Fruit fly (Drosophila melanogaster) whole organism, embryonic: ENCODE measurements around the gene cactin.

Source experiments
- Asciz ChIP-seq: fragments of 200-800 bp; sonication (Bioruptor generic); optimal IDR thresholded peaks from 2 replicates; lab custom pipeline; 2017; ENCODE audit warnings: missing biosample characterization, mild to moderate bottlenecking, missing genetic modification characterization, missing genetic modification reagents
- Bteb2 ChIP-seq: fragments of 200-800 bp; sonication (Bioruptor generic); optimal IDR thresholded peaks from 2 replicates; lab custom pipeline; 2016; ENCODE audit warnings: missing biosample characterization, missing genetic modification characterization
- CG1024 ChIP-seq: fragments of 200-800 bp; sonication (Bioruptor generic); IDR thresholded peaks from 2 replicates; pipeline ENCODE4 v1.3.6; 2022; ENCODE audit warnings: missing biosample characterization, missing genetic modification characterization
- CG11247 ChIP-seq: fragments of 200-800 bp; sonication (Bioruptor generic); IDR thresholded peaks from 2 replicates; pipeline ENCODE4 v1.3.6; 2022; ENCODE audit warnings: missing biosample characterization, missing genetic modification characterization
- CG11504 ChIP-seq: fragments of 200-800 bp; sonication (Bioruptor generic); optimal IDR thresholded peaks from 3 replicates; lab custom pipeline; 2019; ENCODE audit warnings: missing biosample characterization, mild to moderate bottlenecking, missing genetic modification characterization, moderate library complexity
- CG11695 ChIP-seq: fragments of 200-800 bp; sonication (Bioruptor generic); IDR thresholded peaks from 3 replicates; pipeline ENCODE4 v1.3.6; 2022; ENCODE audit warnings: missing biosample characterization, missing genetic modification characterization
- CG11723 ChIP-seq: fragments of 200-800 bp; sonication (Bioruptor generic); optimal IDR thresholded peaks from 2 replicates; lab custom pipeline; 2017; ENCODE audit warnings: missing biosample characterization, mild to moderate bottlenecking, missing genetic modification characterization
- CG13296 ChIP-seq: fragments of 200-800 bp; sonication (Bioruptor generic); optimal IDR thresholded peaks from 3 replicates; lab custom pipeline; 2018; ENCODE audit warnings: missing biosample characterization, mild to moderate bottlenecking, missing genetic modification characterization
- CG13775 ChIP-seq: fragments of 200-800 bp; sonication (Bioruptor generic); optimal IDR thresholded peaks from 3 replicates; lab custom pipeline; 2017; ENCODE audit warnings: missing biosample characterization, mild to moderate bottlenecking, missing genetic modification characterization
- CG15479 ChIP-seq: fragments of 200-800 bp; sonication (Bioruptor generic); optimal IDR thresholded peaks from 3 replicates; lab custom pipeline; 2019; ENCODE audit warnings: missing biosample characterization, mild to moderate bottlenecking, missing genetic modification characterization, moderate library complexity
- CG16813 ChIP-seq: fragments of 200-800 bp; sonication (Bioruptor generic); IDR thresholded peaks from 3 replicates; pipeline ENCODE4 v1.3.6; 2022; ENCODE audit warnings: missing biosample characterization, missing genetic modification characterization; ENCODE audit not compliant: partially characterized antibody
- CG2120 ChIP-seq: fragments of 200-800 bp; sonication (Bioruptor generic); optimal IDR thresholded peaks from 3 replicates; lab custom pipeline; 2016; ENCODE audit warnings: missing biosample characterization, missing genetic modification characterization
- CG2202 ChIP-seq: fragments of 200-800 bp; sonication (Bioruptor generic); optimal IDR thresholded peaks from 2 replicates; lab custom pipeline; 2018; ENCODE audit warnings: missing biosample characterization, mild to moderate bottlenecking, missing genetic modification characterization
- CG30020 ChIP-seq: fragments of 200-800 bp; optimal IDR thresholded peaks from 2 replicates; lab custom pipeline; 2019; ENCODE audit warnings: missing biosample characterization, mild to moderate bottlenecking, missing genetic modification characterization, moderate library complexity
- CG32772 ChIP-seq: fragments of 200-800 bp; sonication (Bioruptor generic); IDR thresholded peaks from 2 replicates; pipeline ENCODE4 v1.3.6; 2022; ENCODE audit warnings: missing biosample characterization, missing genetic modification characterization
- CG4707 ChIP-seq: fragments of 200-800 bp; sonication (Bioruptor generic); optimal IDR thresholded peaks from 2 replicates; lab custom pipeline; 2018; ENCODE audit warnings: missing biosample characterization, mild to moderate bottlenecking, missing genetic modification characterization, moderate library complexity
- CG6272 ChIP-seq: fragments of 200-800 bp; sonication (Bioruptor generic); IDR thresholded peaks from 2 replicates; pipeline ENCODE4 v1.3.6; 2022; ENCODE audit warnings: missing biosample characterization, missing genetic modification characterization
- CkIIα-i1 ChIP-seq: fragments of 200-800 bp; sonication (Bioruptor generic); IDR thresholded peaks from 2 replicates; pipeline ENCODE4 v1.3.6; 2022; ENCODE audit warnings: missing biosample characterization, missing genetic modification characterization
- Ets65A ChIP-seq: fragments of 200-800 bp; sonication (Bioruptor generic); peaks from one replicate; lab custom pipeline; 2016; ENCODE audit warnings: missing biosample characterization, missing genetic modification characterization
- Gug ChIP-seq: fragments of 200-800 bp; sonication (Bioruptor generic); IDR thresholded peaks from 4 replicates; pipeline ENCODE4 v1.3.6; 2022; ENCODE audit warnings: missing biosample characterization, missing genetic modification characterization
- HHEX ChIP-seq: fragments of 200-800 bp; sonication (Bioruptor generic); optimal IDR thresholded peaks from 3 replicates; lab custom pipeline; 2017; ENCODE audit warnings: missing biosample characterization, mild to moderate bottlenecking, missing genetic modification characterization, missing genetic modification reagents
- HLH3B ChIP-seq: fragments of 200-800 bp; sonication (Bioruptor generic); IDR thresholded peaks from 2 replicates; pipeline ENCODE4 v1.3.6; 2022; ENCODE audit warnings: missing biosample characterization, missing genetic modification characterization
- HmgZ ChIP-seq: fragments of 200-800 bp; sonication (Bioruptor generic); optimal IDR thresholded peaks from 2 replicates; lab custom pipeline; 2018; ENCODE audit warnings: missing biosample characterization, mild to moderate bottlenecking, missing genetic modification characterization
- Hr39 ChIP-seq: fragments of >200 bp; optimal IDR thresholded peaks from 2 replicates; lab custom pipeline; 2017
- Hr78 ChIP-seq, 2 experiments: fragments of 200-800 bp in 1 of 2; fragments of >200 bp in 1 of 2; sonication (Bioruptor generic) in 1 of 2; optimal IDR thresholded peaks; 2 replicates each; lab custom pipeline; 2017 to 2019; ENCODE audit warnings: missing biosample characterization in 2 of 2, missing genetic modification characterization in 2 of 2, mild to moderate bottlenecking in 1 of 2, moderate library complexity in 1 of 2
- Meics ChIP-seq: fragments of 200-800 bp; sonication (Bioruptor generic); optimal IDR thresholded peaks from 2 replicates; lab custom pipeline; 2017; ENCODE audit warnings: missing biosample characterization, mild to moderate bottlenecking, missing genetic modification characterization
- Side ChIP-seq: fragments of 200-800 bp; sonication (Bioruptor generic); optimal IDR thresholded peaks from 2 replicates; lab custom pipeline; 2016; ENCODE audit warnings: missing biosample characterization, missing genetic modification characterization
- Sin3A ChIP-seq: fragments of >200 bp; optimal IDR thresholded peaks from 2 replicates; lab custom pipeline; 2018
- Six4 ChIP-seq: fragments of 200-800 bp; sonication (Bioruptor generic); optimal IDR thresholded peaks from 2 replicates; lab custom pipeline; 2016; ENCODE audit warnings: missing biosample characterization, missing genetic modification characterization
- Taf1 ChIP-seq: fragments of 200-800 bp; sonication (Bioruptor generic); IDR thresholded peaks from 2 replicates; pipeline ENCODE4 v1.3.6; 2022; ENCODE audit warnings: missing biosample characterization, missing genetic modification characterization
- Tbp ChIP-seq: fragments of >200 bp; optimal IDR thresholded peaks from 2 replicates; lab custom pipeline; 2018; ENCODE audit warnings: missing biosample characterization, missing genetic modification characterization
- Trl ChIP-seq, 3 experiments: fragments of >200 bp in 2 of 3; fragments of 200-800 bp in 1 of 3; sonication (Bioruptor generic) in 1 of 3; optimal IDR thresholded peaks; 2 replicates in 1 of 3; 3 replicates in 2 of 3; lab custom pipeline; 2016 to 2017; ENCODE audit warnings: missing biosample characterization in 1 of 3, missing genetic modification characterization in 1 of 3
- dmrt99B ChIP-seq: fragments of 200-800 bp; sonication (Bioruptor generic); optimal IDR thresholded peaks from 2 replicates; lab custom pipeline; 2018; ENCODE audit warnings: missing biosample characterization, mild to moderate bottlenecking, missing genetic modification characterization, moderate library complexity
- ems ChIP-seq: fragments of 200-800 bp; sonication (Bioruptor generic); optimal IDR thresholded peaks from 3 replicates; lab custom pipeline; 2016; ENCODE audit warnings: missing biosample characterization, missing genetic modification characterization
- en ChIP-seq: fragments of 200-800 bp; sonication (Bioruptor generic); optimal IDR thresholded peaks from 2 replicates; lab custom pipeline; 2016; ENCODE audit warnings: missing biosample characterization, missing genetic modification characterization
- esg ChIP-seq: fragments of 200-800 bp; sonication (Bioruptor generic); conservative IDR thresholded peaks from 2 replicates; pipeline ENCODE4 v1.3.6; 2022; ENCODE audit warnings: missing biosample characterization, missing genetic modification characterization
- eve ChIP-seq, 2 experiments: fragments of >200 bp; optimal IDR thresholded peaks; 2 replicates each; lab custom pipeline; 2017; ENCODE audit warnings: missing biosample characterization in 2 of 2, missing genetic modification characterization in 2 of 2
- grau ChIP-seq: fragments of 200-800 bp; optimal IDR thresholded peaks from 3 replicates; lab custom pipeline; 2019; ENCODE audit warnings: missing biosample characterization, mild to moderate bottlenecking, missing genetic modification characterization, moderate library complexity
- hb ChIP-seq: fragments of 200-800 bp; sonication (Bioruptor generic); IDR thresholded peaks from 3 replicates; pipeline ENCODE4 v1.3.6; 2022; ENCODE audit warnings: missing biosample characterization, missing genetic modification characterization; ENCODE audit not compliant: partially characterized antibody
- ken ChIP-seq: fragments of 200-800 bp; sonication (Bioruptor generic); IDR thresholded peaks from 3 replicates; pipeline ENCODE4 v1.3.6; 2022; ENCODE audit warnings: missing biosample characterization, missing genetic modification characterization
- nmo ChIP-seq: fragments of 200-800 bp; sonication (Bioruptor generic); optimal IDR thresholded peaks from 2 replicates; lab custom pipeline; 2018; ENCODE audit warnings: missing biosample characterization, mild to moderate bottlenecking, missing genetic modification characterization, moderate library complexity
- pnt ChIP-seq: fragments of 200-800 bp; sonication (Bioruptor generic); optimal IDR thresholded peaks from 3 replicates; lab custom pipeline; 2016; ENCODE audit warnings: missing biosample characterization, missing genetic modification characterization
- psq ChIP-seq: fragments of 200-800 bp; sonication (Bioruptor generic); optimal IDR thresholded peaks from 2 replicates; lab custom pipeline; 2017; ENCODE audit warnings: missing biosample characterization, missing genetic modification characterization
- pzg ChIP-seq: fragments of 200-800 bp; sonication (Bioruptor generic); optimal IDR thresholded peaks from 3 replicates; lab custom pipeline; 2018; ENCODE audit warnings: missing biosample characterization, mild to moderate bottlenecking, missing genetic modification characterization, moderate library complexity
- sens ChIP-seq: fragments of 200-800 bp; sonication (Bioruptor generic); peaks from one replicate; lab custom pipeline; 2016; ENCODE audit warnings: missing biosample characterization, missing genetic modification characterization
- shn ChIP-seq: fragments of 200-800 bp; sonication (Bioruptor generic); optimal IDR thresholded peaks from 3 replicates; lab custom pipeline; 2016; ENCODE audit warnings: missing biosample characterization, missing genetic modification characterization
- slbo ChIP-seq: fragments of 200-800 bp; sonication (Bioruptor generic); IDR thresholded peaks from 2 replicates; pipeline ENCODE4 v1.3.6; 2022; ENCODE audit warnings: missing biosample characterization, missing genetic modification characterization
- slp2 ChIP-seq: fragments of 200-800 bp; sonication (Bioruptor generic); optimal IDR thresholded peaks from 2 replicates; lab custom pipeline; 2016; ENCODE audit warnings: missing biosample characterization, missing genetic modification characterization
- sug ChIP-seq: fragments of 200-800 bp; optimal IDR thresholded peaks from 2 replicates; lab custom pipeline; 2019; ENCODE audit warnings: missing biosample characterization, mild to moderate bottlenecking, missing genetic modification characterization, moderate library complexity
- tap ChIP-seq: fragments of 200-800 bp; optimal IDR thresholded peaks from 3 replicates; lab custom pipeline; 2019; ENCODE audit warnings: missing biosample characterization, mild to moderate bottlenecking, missing genetic modification characterization, moderate library complexity
- unpg ChIP-seq: fragments of 200-800 bp; sonication (Bioruptor generic); optimal IDR thresholded peaks from 3 replicates; lab custom pipeline; 2018; ENCODE audit warnings: missing biosample characterization, mild to moderate bottlenecking, missing genetic modification characterization, moderate library complexity
- vvl ChIP-seq: fragments of 200-800 bp; sonication (Bioruptor generic); IDR thresholded peaks from 2 replicates; pipeline ENCODE4 v1.3.6; 2022; ENCODE audit warnings: missing biosample characterization, missing genetic modification characterization

The cactin gene

DNA sequence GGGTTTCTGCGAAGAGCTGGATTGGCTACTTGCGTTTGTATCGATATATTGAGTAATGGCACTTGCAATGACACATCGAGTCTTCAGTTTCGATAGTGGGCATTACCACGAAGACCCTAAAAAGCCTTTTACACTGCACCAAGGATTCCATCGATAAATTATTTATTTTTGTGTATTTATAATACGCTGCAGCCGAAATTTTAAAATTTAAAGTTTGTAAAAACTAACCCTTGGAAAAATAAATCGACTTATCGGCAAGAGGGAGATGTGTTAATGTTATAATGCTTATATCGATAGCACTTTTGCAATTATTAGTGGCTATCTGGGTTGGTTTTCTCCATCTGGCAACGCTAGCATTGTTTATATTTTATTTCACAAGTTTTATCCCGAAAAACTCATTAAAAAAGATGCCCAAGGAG lies at the start of gene cactin, which contains the start of gene Pp4-19C (continued):
- no peak for TF ChIP-seq CkIIα-i1 (GFP tag; lab: Robert Waterston, UW)
- peak; percentile 48 for TF ChIP-seq CG2120 (GFP tag; lab: Kevin White, UChicago)
- no peak for TF ChIP-seq HLH3B
- no peak for TF ChIP-seq Hr78 (GFP tag; optimal IDR thresholded peaks at IDR 0.05; lab: Kevin White, UChicago)
- no peak for TF ChIP-seq CG13296
- TF ChIP-seq ems (GFP tag; lab: Kevin White, UChicago) = no peak
- TF ChIP-seq CG11723 (GFP tag; lab: Kevin White, UChicago) = no peak
- TF ChIP-seq pzg (GFP tag; lab: Kevin White, UChicago) = peak; percentile 54
- TF ChIP-seq Asciz (GFP tag; lab: Kevin White, UChicago) = no peak
- no peak for TF ChIP-seq CG4707
- no peak for TF ChIP-seq CG11247 (GFP tag; lab: Robert Waterston, UW)
- no peak for TF ChIP-seq unpg (GFP tag; lab: Kevin White, UChicago)
- no peak for TF ChIP-seq HmgZ
- no peak for TF ChIP-seq ken (GFP tag; lab: Robert Waterston, UW)
- no peak for TF ChIP-seq tap (tag; lab: Kevin White, UChicago)
- peak; percentile 79 for TF ChIP-seq sens (GFP tag; lab: Kevin White, UChicago)
- peak; percentile 36 for TF ChIP-seq grau (tag; lab: Kevin White, UChicago)
- TF ChIP-seq nmo (GFP tag; lab: Kevin White, UChicago) = peak; percentile 69
- TF ChIP-seq Six4 = no peak
- TF ChIP-seq Side = no peak
- TF ChIP-seq eve (GFP tag; optimal IDR thresholded peaks at IDR 0.05; lab: Kevin White, UChicago) = no peak
- TF ChIP-seq Trl (optimal IDR thresholded peaks at IDR 0.05; lab: Kevin White, UChicago) = no peak
- TF ChIP-seq Trl (GFP tag; optimal IDR thresholded peaks at IDR 0.05; lab: Kevin White, UChicago) = no peak
- no peak for TF ChIP-seq dmrt99B (tag; lab: Kevin White, UChicago)
- no peak for TF ChIP-seq psq (GFP tag; lab: Kevin White, UChicago)
- 0 out of 2 replicates have a peak, but pooled peaks have one; percentile 23 for TF ChIP-seq vvl (GFP tag; lab: Robert Waterston, UW)
- peak; percentile 7 for TF ChIP-seq CG13775 (GFP tag; lab: Kevin White, UChicago)
- no peak for TF ChIP-seq Tbp (GFP tag; lab: Kevin White, UChicago)
- TF ChIP-seq Bteb2 (GFP tag; lab: Kevin White, UChicago) = peak; percentile 3
- peak; percentile 55 for TF ChIP-seq slbo (GFP tag; lab: Robert Waterston, UW)
- no peak for TF ChIP-seq CG2202 (tag; lab: Kevin White, UChicago)
- TF ChIP-seq CG16813 (GFP tag; lab: Robert Waterston, UW) = peak; percentile 91
- TF ChIP-seq Gug (GFP tag; lab: Robert Waterston, UW) = peak; percentile 13; the same call in 1 of the 4 replicates
- no peak for TF ChIP-seq esg (GFP tag; lab: Robert Waterston, UW)
- no peak for TF ChIP-seq CG11504
- no peak for TF ChIP-seq Ets65A (GFP tag; lab: Kevin White, UChicago)
- no peak for TF ChIP-seq Taf1
- TF ChIP-seq en (GFP tag; lab: Kevin White, UChicago) = no peak
- TF ChIP-seq pnt (GFP tag; lab: Kevin White, UChicago) = no peak
- TF ChIP-seq Sin3A (lab: Kevin White, UChicago) = peak; percentile 72
- no peak for TF ChIP-seq CG11695 (GFP tag; lab: Robert Waterston, UW)
- no peak for TF ChIP-seq CG15479
- TF ChIP-seq CG30020 (tag; lab: Kevin White, UChicago) = peak; percentile 69
- no peak for TF ChIP-seq HHEX
- no peak for TF ChIP-seq slp2 (GFP tag; lab: Kevin White, UChicago)
- no peak for TF ChIP-seq CG32772
- TF ChIP-seq sug (tag; lab: Kevin White, UChicago) = no peak
- TF ChIP-seq Meics (GFP tag; lab: Kevin White, UChicago) = no peak
- TF ChIP-seq Hr39 (lab: Kevin White, UChicago) = no peak
- no peak for TF ChIP-seq CG1024 (GFP tag; lab: Robert Waterston, UW)
- TF ChIP-seq shn = peak; percentile 1
- TF ChIP-seq CG6272 = peak; percentile 11; the same call in 1 of the 2 replicates
- TF ChIP-seq hb (GFP tag; lab: Robert Waterston, UW) = peak; percentile 89
